Fruit fly (Drosophila melanogaster) whole organism, embryonic: ENCODE results near the gene CG14227.

Source experiments
- Antp ChIP-seq: fragments of 200-800 bp; sonication (Bioruptor generic); optimal IDR thresholded peaks from 3 replicates; lab custom pipeline; 2016; ENCODE audit warnings: missing biosample characterization, missing genetic modification characterization
- CG10321 ChIP-seq: fragments of 200-800 bp; sonication (Bioruptor generic); IDR thresholded peaks from 2 replicates; pipeline ENCODE4 v1.3.6; 2022; ENCODE audit warnings: missing biosample characterization, missing genetic modification characterization
- CG10543 ChIP-seq: fragments of 200-800 bp; sonication (Bioruptor generic); optimal IDR thresholded peaks from 3 replicates; lab custom pipeline; 2017; ENCODE audit warnings: missing biosample characterization, mild to moderate bottlenecking, missing genetic modification characterization, moderate library complexity
- CG10654 ChIP-seq: fragments of 200-800 bp; sonication (Bioruptor generic); optimal IDR thresholded peaks from 2 replicates; lab custom pipeline; 2016; ENCODE audit warnings: missing biosample characterization, missing genetic modification characterization
- CG10979 ChIP-seq: fragments of 200-800 bp; sonication (Bioruptor generic); optimal IDR thresholded peaks from 2 replicates; lab custom pipeline; 2018; ENCODE audit warnings: missing biosample characterization, mild to moderate bottlenecking, missing genetic modification characterization, moderate library complexity
- CG11560 ChIP-seq: fragments of 200-800 bp; sonication (Bioruptor generic); IDR thresholded peaks from 3 replicates; pipeline ENCODE4 v1.3.6; 2022; ENCODE audit warnings: missing biosample characterization, missing genetic modification characterization
- CG11723 ChIP-seq: fragments of 200-800 bp; sonication (Bioruptor generic); optimal IDR thresholded peaks from 2 replicates; lab custom pipeline; 2017; ENCODE audit warnings: missing biosample characterization, mild to moderate bottlenecking, missing genetic modification characterization
- CG12391 ChIP-seq: fragments of 200-800 bp; sonication (Bioruptor generic); optimal IDR thresholded peaks from 3 replicates; lab custom pipeline; 2018; ENCODE audit warnings: missing biosample characterization, mild to moderate bottlenecking, missing genetic modification characterization, moderate library complexity
- CG12744 ChIP-seq: fragments of 200-800 bp; sonication (Bioruptor generic); optimal IDR thresholded peaks from 2 replicates; lab custom pipeline; 2016; ENCODE audit warnings: missing biosample characterization, missing genetic modification characterization
- CG13296 ChIP-seq: fragments of 200-800 bp; sonication (Bioruptor generic); optimal IDR thresholded peaks from 3 replicates; lab custom pipeline; 2018; ENCODE audit warnings: missing biosample characterization, mild to moderate bottlenecking, missing genetic modification characterization
- CG14050 ChIP-seq: fragments of 200-800 bp; sonication (Bioruptor generic); IDR thresholded peaks from 3 replicates; pipeline ENCODE4 v1.3.6; 2022; ENCODE audit warnings: missing biosample characterization, missing genetic modification characterization
- CG14860 ChIP-seq: fragments of 200-800 bp; sonication (Bioruptor generic); IDR thresholded peaks from 3 replicates; pipeline ENCODE4 v1.3.6; 2022; ENCODE audit warnings: missing biosample characterization, missing genetic modification characterization; ENCODE audit not compliant: partially characterized antibody
- CG1603 ChIP-seq: fragments of 200-800 bp; sonication (Bioruptor generic); optimal IDR thresholded peaks from 2 replicates; lab custom pipeline; 2019; ENCODE audit warnings: missing biosample characterization, mild to moderate bottlenecking, missing genetic modification characterization, moderate library complexity
- CG17361 ChIP-seq: fragments of 200-800 bp; sonication (Bioruptor generic); IDR thresholded peaks from 3 replicates; pipeline ENCODE4 v1.3.6; 2022; ENCODE audit warnings: missing biosample characterization, missing genetic modification characterization
- CG18764 ChIP-seq: fragments of 200-800 bp; sonication (Bioruptor generic); optimal IDR thresholded peaks from 3 replicates; lab custom pipeline; 2016; ENCODE audit warnings: missing biosample characterization, missing genetic modification characterization
- CG2202 ChIP-seq: fragments of 200-800 bp; sonication (Bioruptor generic); optimal IDR thresholded peaks from 2 replicates; lab custom pipeline; 2018; ENCODE audit warnings: missing biosample characterization, mild to moderate bottlenecking, missing genetic modification characterization
- CG3065 ChIP-seq: fragments of 200-800 bp; sonication (Bioruptor generic); optimal IDR thresholded peaks from 2 replicates; lab custom pipeline; 2016; ENCODE audit warnings: missing biosample characterization, missing genetic modification characterization
- CG32532 ChIP-seq: fragments of 200-800 bp; sonication (Bioruptor generic); IDR thresholded peaks from 2 replicates; pipeline ENCODE4 v1.3.6; 2022; ENCODE audit warnings: missing biosample characterization, missing genetic modification characterization
- CG3726 ChIP-seq: fragments of 200-800 bp; sonication (Bioruptor generic); IDR thresholded peaks from 3 replicates; pipeline ENCODE4, ENCODE4 v1.3.6; 2022; ENCODE audit warnings: missing biosample characterization, missing genetic modification characterization
- CG3847 ChIP-seq: fragments of 200-800 bp; sonication (Bioruptor generic); IDR thresholded peaks from 2 replicates; pipeline ENCODE4 v1.3.6; 2022; ENCODE audit warnings: missing biosample characterization, missing genetic modification characterization
- CG42726 ChIP-seq: fragments of 200-800 bp; sonication (Bioruptor generic); IDR thresholded peaks from 2 replicates; pipeline ENCODE4 v1.3.6; 2022; ENCODE audit warnings: missing biosample characterization, missing genetic modification characterization; ENCODE audit not compliant: partially characterized antibody
- CG4282 ChIP-seq: fragments of 200-800 bp; sonication (Bioruptor generic); optimal IDR thresholded peaks from 2 replicates; lab custom pipeline; 2016; ENCODE audit warnings: missing biosample characterization, missing genetic modification characterization
- CG7556 ChIP-seq: fragments of 200-800 bp; sonication (Bioruptor generic); optimal IDR thresholded peaks from 2 replicates; lab custom pipeline; 2017; ENCODE audit warnings: missing biosample characterization, mild to moderate bottlenecking, missing genetic modification characterization
- CG7839 ChIP-seq: fragments of 200-800 bp; sonication (Bioruptor generic); optimal IDR thresholded peaks from 3 replicates; lab custom pipeline; 2018; ENCODE audit warnings: missing biosample characterization, mild to moderate bottlenecking, missing genetic modification characterization, moderate library complexity
- CG7987 ChIP-seq: fragments of 200-800 bp; sonication (Bioruptor generic); optimal IDR thresholded peaks from 2 replicates; lab custom pipeline; 2018; ENCODE audit warnings: missing biosample characterization, mild to moderate bottlenecking, missing genetic modification characterization, moderate library complexity
- CG9437 ChIP-seq: fragments of 200-800 bp; sonication (Bioruptor generic); optimal IDR thresholded peaks from 2 replicates; lab custom pipeline; 2018; ENCODE audit warnings: missing biosample characterization, mild to moderate bottlenecking, missing genetic modification characterization
- Chrac-16 ChIP-seq: fragments of 200-800 bp; sonication (Bioruptor generic); optimal IDR thresholded peaks from 3 replicates; lab custom pipeline; 2016; ENCODE audit warnings: missing biosample characterization, missing genetic modification characterization
- Deaf1 ChIP-seq: fragments of 200-800 bp; optimal IDR thresholded peaks from 3 replicates; lab custom pipeline; 2019; ENCODE audit warnings: missing biosample characterization, mild to moderate bottlenecking, missing genetic modification characterization, moderate library complexity
- Doc3 ChIP-seq: fragments of 200-800 bp; sonication (Bioruptor generic); IDR thresholded peaks from 3 replicates; pipeline ENCODE4 v1.3.6; 2022; ENCODE audit warnings: missing biosample characterization, missing genetic modification characterization; ENCODE audit not compliant: partially characterized antibody
- ERR ChIP-seq: fragments of 200-800 bp; sonication (Bioruptor generic); optimal IDR thresholded peaks from 2 replicates; lab custom pipeline; 2016; ENCODE audit warnings: missing biosample characterization, missing genetic modification characterization
- GATAe ChIP-seq: fragments of 200-800 bp; sonication (Bioruptor generic); conservative IDR thresholded peaks from 2 replicates; pipeline ENCODE4 v1.3.6; 2022; ENCODE audit warnings: missing biosample characterization, missing genetic modification characterization
- HLHmδ ChIP-seq: fragments of 200-800 bp; sonication (Bioruptor generic); optimal IDR thresholded peaks from 2 replicates; lab custom pipeline; 2018; ENCODE audit warnings: missing biosample characterization, mild to moderate bottlenecking, missing genetic modification characterization, moderate library complexity
- Hand ChIP-seq: fragments of 200-800 bp; sonication (Bioruptor generic); optimal IDR thresholded peaks from 2 replicates; lab custom pipeline; 2017; ENCODE audit warnings: mild to moderate bottlenecking, missing biosample characterization, missing genetic modification reagents, missing genetic modification characterization
- Taf1 ChIP-seq: fragments of 200-800 bp; sonication (Bioruptor generic); IDR thresholded peaks from 2 replicates; pipeline ENCODE4 v1.3.6; 2022; ENCODE audit warnings: missing biosample characterization, missing genetic modification characterization
- chn ChIP-seq: fragments of 200-800 bp; sonication (Bioruptor generic); optimal IDR thresholded peaks from 2 replicates; lab custom pipeline; 2016; ENCODE audit warnings: missing biosample characterization, missing genetic modification characterization
- croc ChIP-seq: fragments of 200-800 bp; sonication (Bioruptor generic); conservative IDR thresholded peaks from 3 replicates; pipeline ENCODE4 v1.3.6; 2022; ENCODE audit warnings: missing biosample characterization, missing genetic modification characterization
- dan ChIP-seq: fragments of 200-800 bp; sonication (Bioruptor generic); IDR thresholded peaks from 2 replicates; pipeline ENCODE4 v1.3.6; 2022; ENCODE audit warnings: missing biosample characterization, missing genetic modification characterization
- dimm ChIP-seq: fragments of 200-800 bp; sonication (Bioruptor generic); IDR thresholded peaks from 2 replicates; pipeline ENCODE4 v1.3.6; 2022; ENCODE audit warnings: missing biosample characterization, missing genetic modification characterization
- gro ChIP-seq: fragments of 200-800 bp; sonication (Bioruptor generic); optimal IDR thresholded peaks from 2 replicates; lab custom pipeline; 2016; ENCODE audit warnings: missing biosample characterization, missing genetic modification characterization
- hth ChIP-seq: fragments of >200 bp; optimal IDR thresholded peaks from 2 replicates; lab custom pipeline; 2017; ENCODE audit warnings: inconsistent platforms
- inv ChIP-seq: fragments of 200-800 bp; sonication (Bioruptor generic); IDR thresholded peaks from 2 replicates; pipeline ENCODE4 v1.3.6; 2022; ENCODE audit warnings: missing biosample characterization, missing genetic modification characterization; ENCODE audit not compliant: partially characterized antibody
- jing ChIP-seq: fragments of 200-800 bp; sonication (Bioruptor generic); optimal IDR thresholded peaks from 2 replicates; lab custom pipeline; 2018; ENCODE audit warnings: missing biosample characterization, mild to moderate bottlenecking, missing genetic modification characterization
- lilli ChIP-seq: fragments of 200-800 bp; sonication (Bioruptor generic); optimal IDR thresholded peaks from 3 replicates; lab custom pipeline; 2016; ENCODE audit warnings: missing biosample characterization, missing genetic modification characterization
- pros ChIP-seq: fragments of 200-800 bp; sonication (Bioruptor generic); optimal IDR thresholded peaks from 3 replicates; lab custom pipeline; 2019; ENCODE audit warnings: missing biosample characterization, mild to moderate bottlenecking, missing genetic modification characterization, moderate library complexity
- pum ChIP-seq: fragments of 200-800 bp; sonication (Bioruptor generic); optimal IDR thresholded peaks from 2 replicates; lab custom pipeline; 2016; ENCODE audit warnings: missing biosample characterization, missing genetic modification characterization
- run ChIP-seq: fragments of 200-800 bp; sonication (Bioruptor generic); optimal IDR thresholded peaks from 3 replicates; lab custom pipeline; 2018; ENCODE audit warnings: missing biosample characterization, mild to moderate bottlenecking, missing genetic modification characterization
- sd ChIP-seq: fragments of 200-800 bp; sonication (Bioruptor generic); optimal IDR thresholded peaks from 3 replicates; lab custom pipeline; 2018; ENCODE audit warnings: missing biosample characterization, mild to moderate bottlenecking, missing genetic modification characterization, moderate library complexity
- sim ChIP-seq: fragments of 200-800 bp; sonication (Bioruptor generic); IDR thresholded peaks from 2 replicates; pipeline ENCODE4 v1.3.6; 2022; ENCODE audit warnings: missing biosample characterization, missing genetic modification characterization
- so ChIP-seq: fragments of 200-800 bp; sonication (Bioruptor generic); IDR thresholded peaks from 3 replicates; pipeline ENCODE4 v1.3.6; 2022; ENCODE audit warnings: missing biosample characterization, missing genetic modification characterization
- toy ChIP-seq: fragments of 200-800 bp; sonication (Bioruptor generic); IDR thresholded peaks from 2 replicates; pipeline ENCODE4 v1.3.6; 2022; ENCODE audit warnings: missing biosample characterization, missing genetic modification characterization

The CG14227 gene

DNA sequence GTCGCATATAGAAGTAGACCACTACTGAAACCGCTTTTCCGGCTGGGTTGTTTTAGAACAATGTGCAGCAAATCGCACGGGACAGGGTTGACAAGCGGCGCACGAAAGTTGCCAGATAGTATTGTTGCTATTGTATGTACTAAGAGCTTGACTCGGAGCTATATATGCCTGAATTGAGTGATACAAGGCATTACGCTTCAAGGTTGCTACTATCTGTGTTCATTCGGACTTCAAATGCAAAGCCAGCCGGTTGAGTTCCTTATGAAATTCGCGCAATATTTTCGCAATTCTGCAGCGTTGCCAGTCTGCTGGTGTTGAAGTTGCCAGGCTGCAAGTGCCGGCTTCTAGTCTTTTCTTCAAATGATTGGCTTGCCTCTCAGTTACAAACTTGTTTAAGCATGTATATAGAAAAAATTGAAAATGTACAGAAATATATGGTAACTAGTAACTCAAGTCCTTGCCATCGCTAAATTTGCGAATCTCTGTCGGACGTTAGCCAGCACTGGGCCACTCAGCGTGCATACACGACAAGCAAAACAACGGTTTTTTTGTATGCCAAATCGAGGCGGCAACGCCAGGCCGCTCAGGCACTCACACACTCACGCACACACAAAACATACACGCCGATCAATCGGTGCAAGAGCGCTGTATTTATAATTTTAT is 36.9 kb downstream of the CG14227 start, which contains the start of the genes Ranbp21 and Elys (continued):
- TF ChIP-seq CG11560 (tag; lab: Robert Waterston, UW) (peak; percentile 37; the same call in 1 of the 3 replicates), CG7987 (GFP tag; lab: Kevin White, UChicago) (no peak), hth (lab: Kevin White, UChicago) (no peak), CG42726 (GFP tag; lab: Robert Waterston, UW) (no peak), CG7556 (GFP tag; lab: Kevin White, UChicago) (peak; percentile 34), pros (GFP tag; lab: Kevin White, UChicago) (no peak), CG18764 (no peak), CG12744 (GFP tag; lab: Kevin White, UChicago) (peak; percentile 21), chn (peak; percentile 59), CG10321 (GFP tag; lab: Robert Waterston, UW) (no peak), CG13296 (GFP tag; lab: Kevin White, UChicago) (no peak), HLHmδ (GFP tag; lab: Kevin White, UChicago) (no peak), Hand (GFP tag; lab: Kevin White, UChicago) (no peak), dimm (GFP tag; lab: Robert Waterston, UW) (0 out of 2 replicates have a peak, but pooled peaks have one; percentile 32), dan (GFP tag; lab: Robert Waterston, UW) (0 out of 2 replicates have a peak, but pooled peaks have one; percentile 30), ERR (GFP tag; lab: Kevin White, UChicago) (no peak), jing (no peak), inv (GFP tag; lab: Robert Waterston, UW) (peak; percentile 45; the same call in 1 of the 2 replicates), GATAe (GFP tag; lab: Robert Waterston, UW) (no peak), CG7839 (tag; lab: Kevin White, UChicago) (no peak), gro (GFP tag; lab: Kevin White, UChicago) (no peak), CG1603 (tag; lab: Kevin White, UChicago) (no peak), lilli (GFP tag; lab: Kevin White, UChicago) (peak; percentile 69), CG10654 (GFP tag; lab: Kevin White, UChicago) (no peak), CG9437 (GFP tag; lab: Kevin White, UChicago) (no peak), run (no peak), CG3847 (GFP tag; lab: Robert Waterston, UW) (peak; percentile 78), Doc3 (GFP tag; lab: Robert Waterston, UW) (no peak), CG12391 (tag; lab: Kevin White, UChicago) (peak; percentile 50), CG32532 (GFP tag; lab: Robert Waterston, UW) (peak; percentile 40; the same call in 1 of the 2 replicates), sd (tag; lab: Kevin White, UChicago) (no peak), pum (GFP tag; lab: Kevin White, UChicago) (peak; percentile 76), toy (GFP tag; lab: Robert Waterston, UW) (no peak), Taf1 (no peak), CG10543 (GFP tag; lab: Kevin White, UChicago) (peak; percentile 62), CG14050 (GFP tag; lab: Robert Waterston, UW) (no peak), CG3726 (no peak), Antp (GFP tag; lab: Kevin White, UChicago) (peak; percentile 72), croc (GFP tag; lab: Robert Waterston, UW) (no peak), CG2202 (tag; lab: Kevin White, UChicago) (no peak), CG4282 (GFP tag; lab: Kevin White, UChicago) (no peak), CG14860 (no peak), Deaf1 (tag; lab: Kevin White, UChicago) (no peak), CG10979 (peak; percentile 6), CG3065 (GFP tag; lab: Kevin White, UChicago) (no peak), so (GFP tag; lab: Robert Waterston, UW) (no peak), CG11723 (GFP tag; lab: Kevin White, UChicago) (no peak), sim (no peak), CG17361 (GFP tag; lab: Robert Waterston, UW) (no peak; the same call in 2 of the 3 replicates), Chrac-16 (GFP tag; lab: Kevin White, UChicago) (peak; percentile 71)
